Worm (Caenorhabditis elegans) whole organism, young adult: ENCODE results near the gene Y5F2A.4.

Experiments used
- B0336.3 ChIP-seq: fragments of 200-800 bp; sonication (Bioruptor generic); IDR thresholded peaks from 2 replicates; pipeline ENCODE4 v1.3.6; 2022; ENCODE audit warnings: missing genetic modification characterization, missing compliant biosample characterization
- D2030.7 ChIP-seq: fragments of 200-800 bp; sonication (Bioruptor generic); IDR thresholded peaks from 2 replicates; pipeline ENCODE4 v1.3.6; 2022; ENCODE audit warnings: missing genetic modification reagents, missing genetic modification characterization, missing compliant biosample characterization
- F22D6.2 ChIP-seq: sonication (generic microtip); optimal IDR thresholded peaks from 2 replicates; lab custom pipeline; 2016; ENCODE audit warnings: mild to moderate bottlenecking, missing genetic modification characterization, missing compliant biosample characterization
- F55B11.4 ChIP-seq: sonication (generic microtip); optimal IDR thresholded peaks from 2 replicates; lab custom pipeline; 2016; ENCODE audit warnings: missing compliant biosample characterization, missing genetic modification characterization, borderline replicate concordance; ENCODE audit not compliant: insufficient read depth
- K11D2.4 ChIP-seq: fragments of 200-800 bp; sonication (Bioruptor generic); IDR thresholded peaks from 2 replicates; pipeline ENCODE4 v1.3.6; 2022; ENCODE audit warnings: missing genetic modification reagents, missing genetic modification characterization, missing compliant biosample characterization
- T07F8.4 ChIP-seq: sonication (generic microtip); optimal IDR thresholded peaks from 2 replicates; lab custom pipeline; 2016; ENCODE audit warnings: mild to moderate bottlenecking, missing genetic modification characterization, moderate library complexity, missing compliant biosample characterization
- T26A5.8 ChIP-seq: sonication (generic microtip); optimal IDR thresholded peaks from 2 replicates; lab custom pipeline; 2016; ENCODE audit warnings: missing genetic modification characterization, missing compliant biosample characterization
- Y53G8AR.9 ChIP-seq: fragments of 200-800 bp; sonication (Bioruptor generic); conservative IDR thresholded peaks from 2 replicates; pipeline ENCODE4 v1.3.6; 2022; ENCODE audit warnings: missing genetic modification reagents, missing genetic modification characterization, missing compliant biosample characterization
- athp-1 ChIP-seq: sonication (generic microtip); optimal IDR thresholded peaks from 2 replicates; lab custom pipeline; 2017; ENCODE audit warnings: mild to moderate bottlenecking, missing genetic modification characterization, missing compliant biosample characterization
- cebp-2 ChIP-seq: fragments of 200-800 bp; sonication (Bioruptor generic); IDR thresholded peaks from 2 replicates; pipeline ENCODE4 v1.3.6; 2022; ENCODE audit warnings: missing genetic modification characterization, missing compliant biosample characterization
- ceh-58 ChIP-seq: fragments of 200-800 bp; sonication (Bioruptor generic); IDR thresholded peaks from 2 replicates; pipeline ENCODE4 v1.3.6; 2022; ENCODE audit warnings: missing genetic modification characterization, missing compliant biosample characterization
- ceh-91 ChIP-seq: fragments of 200-800 bp; sonication (Bioruptor generic); IDR thresholded peaks from 2 replicates; pipeline ENCODE4 v1.3.6; 2022; ENCODE audit warnings: missing genetic modification reagents, missing genetic modification characterization, missing compliant biosample characterization
- die-1 ChIP-seq: sonication (generic microtip); optimal IDR thresholded peaks from 2 replicates; lab custom pipeline; 2016; ENCODE audit warnings: missing genotype, mild to moderate bottlenecking, missing genetic modification characterization, missing compliant biosample characterization
- efl-1 ChIP-seq: fragments of 150-350 bp; optimal IDR thresholded peaks from 2 replicates; lab custom pipeline; 2014; ENCODE audit warnings: missing biosample characterization, missing genetic modification reagents, missing genetic modification characterization
- egrh-3 ChIP-seq: fragments of 200-800 bp; sonication (Bioruptor generic); IDR thresholded peaks from 2 replicates; pipeline ENCODE4 v1.3.6; 2022; ENCODE audit warnings: missing genetic modification reagents, missing genetic modification characterization, missing compliant biosample characterization
- gei-17 ChIP-seq: fragments of 200-800 bp; sonication (Bioruptor generic); optimal IDR thresholded peaks from 2 replicates; lab custom pipeline; 2018; ENCODE audit warnings: mild to moderate bottlenecking, missing genetic modification characterization, missing compliant biosample characterization
- him-1 ChIP-seq: sonication (generic microtip); optimal IDR thresholded peaks from 2 replicates; lab custom pipeline; 2016; ENCODE audit warnings: missing genotype, missing genetic modification reagents, missing genetic modification characterization, missing compliant biosample characterization
- hlh-12 ChIP-seq: sonication (generic microtip); optimal IDR thresholded peaks from 2 replicates; lab custom pipeline; 2016; ENCODE audit warnings: missing genetic modification characterization, missing compliant biosample characterization
- hmg-1.2 ChIP-seq: fragments of 200-800 bp; sonication (Bioruptor generic); IDR thresholded peaks from 2 replicates; pipeline ENCODE4 v1.3.6; 2022; ENCODE audit warnings: missing genetic modification reagents, missing genetic modification characterization, missing compliant biosample characterization
- hmg-20 ChIP-seq: fragments of 200-800 bp; sonication (Bioruptor generic); IDR thresholded peaks from 2 replicates; pipeline ENCODE4 v1.3.6; 2022; ENCODE audit warnings: missing genetic modification reagents, missing genetic modification characterization, missing compliant biosample characterization
- lag-1 ChIP-seq: fragments of 200-800 bp; sonication (Bioruptor generic); IDR thresholded peaks from 2 replicates; pipeline ENCODE4 v1.3.6; 2022; ENCODE audit warnings: missing genetic modification reagents, missing genetic modification characterization, missing compliant biosample characterization
- lin-26 ChIP-seq: fragments of 200-800 bp; sonication (Bioruptor generic); IDR thresholded peaks from 2 replicates; pipeline ENCODE4 v1.3.6; 2022; ENCODE audit warnings: missing genetic modification reagents, missing genetic modification characterization, missing compliant biosample characterization
- lin-35 ChIP-seq, 3 experiments: fragments of 150-350 bp in 2 of 3; sonication (generic microtip) in 1 of 3; optimal IDR thresholded peaks; 2 replicates each; lab custom pipeline; 2014 to 2018; ENCODE audit warnings: missing biosample characterization in 3 of 3, missing genetic modification characterization in 3 of 3, missing genetic modification reagents in 3 of 3
- lsl-1 ChIP-seq: fragments of 200-800 bp; sonication (Bioruptor generic); optimal IDR thresholded peaks from 2 replicates; lab custom pipeline; 2018; ENCODE audit warnings: mild to moderate bottlenecking, missing genetic modification characterization, moderate library complexity, missing compliant biosample characterization
- madf-6 ChIP-seq: fragments of 200-800 bp; sonication (Bioruptor generic); IDR thresholded peaks from 2 replicates; pipeline ENCODE4 v1.3.6; 2022; ENCODE audit warnings: missing genetic modification reagents, missing genetic modification characterization, missing compliant biosample characterization
- mes-4 ChIP-seq: sonication (generic microtip); optimal IDR thresholded peaks from 2 replicates; lab custom pipeline; 2016; ENCODE audit warnings: missing genotype, missing genetic modification characterization, missing compliant biosample characterization
- nfya-1 ChIP-seq: sonication (generic microtip); optimal IDR thresholded peaks from 2 replicates; lab custom pipeline; 2017; ENCODE audit warnings: antibody characterized with exemption, missing compliant biosample characterization, missing genetic modification characterization, borderline replicate concordance; ENCODE audit not compliant: insufficient read depth
- nhr-80 ChIP-seq: sonication (generic microtip); optimal IDR thresholded peaks from 2 replicates; lab custom pipeline; 2016; ENCODE audit warnings: missing genetic modification characterization, missing compliant biosample characterization
- repo-1 ChIP-seq: sonication (generic microtip); optimal IDR thresholded peaks from 2 replicates; lab custom pipeline; 2017; ENCODE audit warnings: mild to moderate bottlenecking, missing genetic modification characterization, missing compliant biosample characterization
- rpc-1 ChIP-seq, 2 experiments: fragments of 150-350 bp in 1 of 2; sonication (generic microtip) in 1 of 2; optimal IDR thresholded peaks; 2 replicates each; lab custom pipeline; 2014 to 2018; ENCODE audit warnings: missing biosample characterization in 1 of 2, missing genetic modification characterization in 1 of 2, missing genetic modification reagents in 1 of 2, missing genotype in 1 of 2
- somi-1 ChIP-seq: fragments of 200-800 bp; sonication (Bioruptor generic); optimal IDR thresholded peaks from 2 replicates; lab custom pipeline; 2018; ENCODE audit warnings: mild to moderate bottlenecking, missing genetic modification characterization, missing compliant biosample characterization
- tbp1 ChIP-seq: fragments of 200-800 bp; sonication (Bioruptor generic); optimal IDR thresholded peaks from 2 replicates; lab custom pipeline; 2018; ENCODE audit warnings: mild to moderate bottlenecking, missing genetic modification characterization, missing compliant biosample characterization
- unc-62 ChIP-seq: fragments of 150-350 bp; optimal IDR thresholded peaks from 2 replicates; lab custom pipeline; 2014; ENCODE audit warnings: missing biosample characterization, missing genetic modification reagents, missing genetic modification characterization
- zfh-2 ChIP-seq: fragments of 200-800 bp; sonication (Bioruptor generic); conservative IDR thresholded peaks from 2 replicates; pipeline ENCODE4 v1.3.6; 2022; ENCODE audit warnings: missing genetic modification reagents, missing genetic modification characterization, missing compliant biosample characterization
- ztf-25 ChIP-seq: fragments of 200-800 bp; sonication (Bioruptor generic); IDR thresholded peaks from 2 replicates; pipeline ENCODE4 v1.3.6; 2022; ENCODE audit warnings: missing genetic modification reagents, missing genetic modification characterization, missing compliant biosample characterization
- ztf-26 ChIP-seq: sonication (generic microtip); optimal IDR thresholded peaks from 2 replicates; lab custom pipeline; 2017; ENCODE audit warnings: missing genetic modification characterization, missing compliant biosample characterization
- ztf-28 ChIP-seq: fragments of 200-800 bp; sonication (Bioruptor generic); IDR thresholded peaks from 2 replicates; pipeline ENCODE4 v1.3.6; 2022; ENCODE audit warnings: missing genetic modification reagents, missing genetic modification characterization, missing compliant biosample characterization

The Y5F2A.4 gene

DNA sequence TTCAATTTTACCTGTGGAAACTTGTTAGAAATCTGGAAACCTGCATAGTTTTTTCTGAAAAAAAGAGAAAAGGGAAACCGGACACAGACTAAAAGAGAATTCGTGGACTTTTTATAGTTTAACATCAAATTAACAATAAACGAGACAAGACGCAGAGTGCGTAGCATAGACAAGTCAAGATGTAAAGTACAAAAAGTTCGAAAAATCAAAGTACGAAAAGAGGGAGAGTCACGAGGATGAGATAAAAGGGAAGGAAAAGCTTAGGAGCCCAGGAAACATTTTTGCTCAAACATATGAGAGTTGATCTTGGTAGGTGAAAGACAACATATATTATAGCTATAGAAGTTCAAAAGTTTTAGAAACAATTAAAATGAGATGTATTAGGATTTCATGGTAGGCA, 19.4 kb upstream of the Y5F2A.4 start, which contains the start of gene M7.12:
Gene M7.12 (minus strand): TSS at position 188 of the 400 bp plus-strand sequence.
- no peak for TF ChIP-seq hmg-20 (GFP tag; lab: Robert Waterston, UW)
- TF ChIP-seq F55B11.4 (tag; lab: Kevin White, UChicago) = no peak
- no peak for TF ChIP-seq F22D6.2
- TF ChIP-seq lin-35 (GFP tag; optimal IDR thresholded peaks at IDR 0.05; lab: Kevin White, UChicago) = no peak

- TF ChIP-seq lsl-1 (no peak), hlh-12 (tag; lab: Kevin White, UChicago) (no peak)
- TF ChIP-seq, all 124 proteins: peak for 0
Observed at ce11 chrIV:11094974-11095373, 16.6 kb upstream of the Y5F2A.4 start, which contains the start of gene M7.8. Gene M7.8, minus strand, starts transcription at chrIV:11095085.

ce11 chrIV:11094052-11094451, 15.7 kb upstream of the Y5F2A.4 start:
- TF ChIP-seq ceh-58 = no peak
- no peak for TF ChIP-seq lin-26 (GFP tag; lab: Robert Waterston, UW)
- TF ChIP-seq Y53G8AR.9 (GFP tag; lab: Robert Waterston, UW) = no peak
- no peak for TF ChIP-seq efl-1 (GFP tag; lab: Kevin White, UChicago)
- no peak for TF ChIP-seq ceh-91 (GFP tag; lab: Robert Waterston, UW)
- TF ChIP-seq, all 124 proteins: peak for 0

DNA sequence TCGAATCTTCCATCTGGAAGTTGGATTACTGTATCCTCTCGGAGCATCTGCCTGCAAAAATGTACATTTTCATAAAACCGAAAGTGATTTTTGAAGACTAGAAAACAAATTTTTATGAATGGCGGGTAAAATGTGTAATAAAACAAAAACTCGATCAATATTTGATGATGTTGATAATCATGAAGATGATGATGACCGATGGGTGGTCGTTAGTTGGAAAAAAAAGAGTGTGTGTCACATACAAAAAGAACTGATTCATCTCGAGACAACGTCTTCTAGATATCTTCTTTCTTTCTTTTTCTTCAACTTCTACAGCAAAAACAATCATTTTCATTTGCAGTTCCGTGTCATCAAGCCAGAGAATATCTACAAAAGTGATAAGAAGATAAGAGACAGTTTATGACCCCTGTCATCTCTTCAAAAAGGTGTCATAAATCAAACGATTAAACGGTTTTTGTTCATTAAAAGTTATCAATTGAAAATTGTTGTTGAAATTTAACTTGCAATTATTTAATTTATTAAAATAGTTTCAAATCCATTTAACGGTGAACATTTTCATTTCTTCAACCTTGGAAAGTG, 14.2 kb upstream of the Y5F2A.4 start, which contains the start of gene bcc-1:
Gene bcc-1 (minus strand): TSS at position 51 of the 579 bp plus-strand sequence.
- no peak for TF ChIP-seq K11D2.4
- TF ChIP-seq gei-17 (GFP tag; lab: Kevin White, UChicago) = no peak
- no peak for TF ChIP-seq mes-4 (tag; lab: Kevin White, UChicago)
- TF ChIP-seq madf-6 (GFP tag; lab: Robert Waterston, UW) = no peak
- no peak for TF ChIP-seq unc-62 (GFP tag; lab: Kevin White, UChicago)
- no peak for TF ChIP-seq die-1 (tag; lab: Kevin White, UChicago)
- no peak for TF ChIP-seq zfh-2
- no peak for TF ChIP-seq cebp-2 (GFP tag; lab: Robert Waterston, UW)
- TF ChIP-seq tbp1 = no peak
- peak; percentile 49 for TF ChIP-seq somi-1 (GFP tag; lab: Kevin White, UChicago)
- TF ChIP-seq nfya-1 = no peak
- peak; percentile 5 for TF ChIP-seq ztf-26 (tag; lab: Kevin White, UChicago)

DNA sequence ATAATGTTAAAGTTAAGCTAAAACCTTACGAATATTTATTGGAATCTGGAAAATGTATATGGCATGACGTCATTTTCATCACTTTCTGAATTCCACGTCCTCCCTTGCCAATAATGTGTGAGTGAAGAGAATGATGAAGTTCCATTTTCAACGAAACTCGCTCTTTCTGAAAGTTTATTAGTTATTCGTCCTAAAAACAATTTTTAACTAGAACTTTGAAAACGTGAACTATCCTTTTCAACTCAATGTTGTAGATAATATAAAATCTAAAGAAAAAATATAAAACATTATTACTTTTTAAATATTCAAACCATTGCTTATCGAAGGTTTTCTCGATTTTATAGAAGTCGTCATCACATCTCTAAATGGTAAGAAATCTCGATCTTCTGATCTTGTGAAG, 11.1 kb upstream of the Y5F2A.4 start, which contains the start of gene M7.7:
Gene M7.7 (plus strand): TSS at position 301 of the 400 bp plus-strand sequence.
- no peak for TF ChIP-seq ztf-25
- no peak for TF ChIP-seq efl-1 (GFP tag; lab: Kevin White, UChicago)
- no peak for TF ChIP-seq B0336.3 (GFP tag; lab: Robert Waterston, UW)
- TF ChIP-seq T07F8.4 (tag; lab: Kevin White, UChicago) = no peak
- TF ChIP-seq repo-1 (tag; lab: Kevin White, UChicago) = no peak
- no peak for TF ChIP-seq nhr-80
- TF ChIP-seq Y53G8AR.9 (GFP tag; lab: Robert Waterston, UW) = no peak
- TF ChIP-seq ztf-28 (GFP tag; lab: Robert Waterston, UW) = no peak
- TF ChIP-seq athp-1 (tag; lab: Kevin White, UChicago) = no peak
- TF ChIP-seq him-1 (tag; lab: Kevin White, UChicago) = no peak
- TF ChIP-seq egrh-3 (GFP tag; lab: Robert Waterston, UW) = no peak
- TF ChIP-seq D2030.7 (GFP tag; lab: Robert Waterston, UW) = no peak
- no peak for TF ChIP-seq ceh-58
- TF ChIP-seq hmg-20 (GFP tag; lab: Robert Waterston, UW) = no peak
- no peak for TF ChIP-seq lag-1
- TF ChIP-seq T26A5.8 (tag; lab: Kevin White, UChicago) = no peak
- TF ChIP-seq hmg-1.2 (GFP tag; lab: Robert Waterston, UW) = no peak
- no peak for TF ChIP-seq rpc-1 (optimal IDR thresholded peaks at IDR 0.05; lab: Kevin White, UChicago)
- TF ChIP-seq rpc-1 (tag; optimal IDR thresholded peaks at IDR 0.05; lab: Kevin White, UChicago) = no peak
